Worm (Caenorhabditis elegans) whole organism, L4 larva: ENCODE results near the gene egl-21.

Source experiments
- ZK546.5 ChIP-seq, 2 experiments: sonication (generic microtip); optimal IDR thresholded peaks; 2 replicates each; lab custom pipeline; 2017; ENCODE audit warnings: missing biosample characterization in 2 of 2, missing genetic modification characterization in 2 of 2
- aly-2 ChIP-seq: sonication (generic microtip); optimal IDR thresholded peaks from 2 replicates; lab custom pipeline; 2018; ENCODE audit warnings: missing biosample characterization, missing genetic modification characterization
- lin-15B ChIP-seq: fragments of 150-350 bp; sonication (generic microtip); optimal IDR thresholded peaks from 3 replicates; lab custom pipeline; 2014; ENCODE audit warnings: missing biosample characterization, missing genetic modification characterization

DNA sequence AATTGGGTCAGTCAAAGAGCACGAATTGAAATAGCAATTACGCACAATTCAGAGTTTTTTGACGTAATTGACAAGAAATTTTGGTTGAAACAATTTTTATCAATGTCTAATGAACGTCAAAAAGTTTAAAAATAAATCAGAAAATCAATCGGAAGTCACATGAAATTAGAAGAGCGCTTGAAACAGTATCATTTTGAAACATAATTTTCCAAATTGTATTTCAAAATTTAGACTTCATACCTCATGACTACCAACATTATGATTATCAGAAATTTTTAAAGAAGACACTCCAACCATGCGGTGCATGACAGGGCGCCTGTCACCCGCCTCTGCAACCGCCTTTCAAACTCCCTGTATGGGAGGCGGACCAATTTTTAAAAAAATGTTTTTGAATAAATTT is 31.6 kb upstream of the egl-21 start:
- TF ChIP-seq aly-2 (tag; lab: Kevin White, UChicago) (no peak), lin-15B (tag; lab: Kevin White, UChicago) (no peak), ZK546.5 (tag; optimal IDR thresholded peaks at IDR 0.05; lab: Kevin White, UChicago) (no peak)
